Worm (Caenorhabditis elegans) whole organism, young adult: ENCODE measurements around the gene wrt-3.

Experiments
- hlh-26 ChIP-seq: fragments of 200-800 bp; sonication (Bioruptor generic); conservative IDR thresholded peaks from 2 replicates; pipeline ENCODE4 v1.3.6; 2022; ENCODE audit warnings: missing genetic modification reagents, missing genetic modification characterization, missing compliant biosample characterization
- nfyb-1 ChIP-seq: fragments of 200-800 bp; sonication (Bioruptor generic); IDR thresholded peaks from 2 replicates; pipeline ENCODE4 v1.3.6; 2022; ENCODE audit warnings: missing genetic modification reagents, missing genetic modification characterization, missing compliant biosample characterization
- snpc-4 ChIP-seq, 5 experiments: fragments of 150-350 bp in 1 of 5; sonication (generic microtip) in 4 of 5; optimal IDR thresholded peaks; 2 replicates each; lab custom pipeline; 2014 to 2018; ENCODE audit warnings: missing genetic modification characterization in 5 of 5, missing biosample characterization in 3 of 5, antibody characterized with exemption in 2 of 5, mild to moderate bottlenecking in 2 of 5, missing compliant biosample characterization in 2 of 5, missing genotype in 2 of 5, moderate library complexity in 2 of 5, missing genetic modification reagents in 1 of 5
- sptf-2 ChIP-seq: fragments of 200-800 bp; sonication (Bioruptor generic); optimal IDR thresholded peaks from 2 replicates; lab custom pipeline; 2018; ENCODE audit warnings: mild to moderate bottlenecking, missing genetic modification characterization, missing compliant biosample characterization

ce11 chrIV:9459224-9459781 is 18.0 kb downstream of the wrt-3 start, which contains the start of gene copb-2:
- peak; percentile 13 for TF ChIP-seq snpc-4 (GFP tag; optimal IDR thresholded peaks at IDR 0.05; lab: Kevin White, UChicago)
- TF ChIP-seq snpc-4 (tag; optimal IDR thresholded peaks at IDR 0.05; lab: Kevin White, UChicago), result peak; percentile 70 to 80 (median 75)
- TF ChIP-seq nfyb-1 (GFP tag; lab: Robert Waterston, UW), result no peak
- TF ChIP-seq hlh-26 (GFP tag; lab: Robert Waterston, UW), result no peak
- TF ChIP-seq sptf-2 (GFP tag; lab: Kevin White, UChicago), result no peak
